Fruit fly (Drosophila melanogaster) whole organism, wandering third instar larva: ENCODE results near the gene CG12123.

Experiments
- CrebA ChIP-seq: fragments of 200-800 bp; sonication (Bioruptor generic); optimal IDR thresholded peaks from 2 replicates; lab custom pipeline; 2016; ENCODE audit warnings: missing biosample characterization, mild to moderate bottlenecking, missing genetic modification characterization, borderline replicate concordance
- Dfd ChIP-seq: fragments of >200 bp; optimal IDR thresholded peaks from 2 replicates; lab custom pipeline; 2017; ENCODE audit warnings: missing biosample characterization, missing genetic modification characterization
- Dif ChIP-seq: fragments of 200-275, 200-300 bp; sonication (Bioruptor generic); optimal IDR thresholded peaks from 2 replicates; lab custom pipeline; 2018; ENCODE audit warnings: missing biosample characterization, missing genetic modification characterization; ENCODE audit not compliant: partially characterized antibody
- GATAd ChIP-seq: sonication (Bioruptor generic); optimal IDR thresholded peaks from 2 replicates; lab custom pipeline; 2016; ENCODE audit warnings: missing biosample characterization, missing genetic modification characterization
- HLH106 ChIP-seq: fragments of 200-800 bp; optimal IDR thresholded peaks from 3 replicates; lab custom pipeline; 2019; ENCODE audit warnings: missing biosample characterization, mild to moderate bottlenecking, missing genetic modification characterization, moderate library complexity
- Hnf4 ChIP-seq: fragments of 200-800 bp; sonication (Bioruptor generic); optimal IDR thresholded peaks from 2 replicates; lab custom pipeline; 2016; ENCODE audit warnings: missing biosample characterization, mild to moderate bottlenecking, missing genetic modification characterization
- Hr78 ChIP-seq: fragments of >200 bp; optimal IDR thresholded peaks from 2 replicates; lab custom pipeline; 2017; ENCODE audit warnings: missing biosample characterization, missing genetic modification characterization
- Hr83 ChIP-seq: fragments of 200-300 bp; sonication (Bioruptor generic); optimal IDR thresholded peaks from 2 replicates; lab custom pipeline; 2016; ENCODE audit warnings: missing biosample characterization, mild to moderate bottlenecking, missing genetic modification characterization, moderate library complexity; ENCODE audit not compliant: poor library complexity, severe bottlenecking
- Myc ChIP-seq: fragments of >200 bp; optimal IDR thresholded peaks from 2 replicates; lab custom pipeline; 2017
- N ChIP-seq: fragments of >200 bp; optimal IDR thresholded peaks from 2 replicates; lab custom pipeline; 2018; ENCODE audit warnings: missing biosample characterization, missing external identifiers, missing genetic modification characterization
- OdsH ChIP-seq: fragments of 200-800 bp; sonication (Bioruptor generic); optimal IDR thresholded peaks from 2 replicates; lab custom pipeline; 2016; ENCODE audit warnings: missing biosample characterization, mild to moderate bottlenecking, missing genetic modification characterization
- Rel ChIP-seq, 2 experiments: fragments of 200-800 bp; sonication (Bioruptor generic) in 1 of 2; optimal IDR thresholded peaks; 2 replicates in 1 of 2; 3 replicates in 1 of 2; lab custom pipeline; 2016 to 2019; ENCODE audit warnings: mild to moderate bottlenecking in 2 of 2, missing biosample characterization in 2 of 2, missing genetic modification characterization in 2 of 2, moderate library complexity in 1 of 2
- Sp1 ChIP-seq: fragments of 200-800 bp; sonication (Bioruptor generic); optimal IDR thresholded peaks from 3 replicates; lab custom pipeline; 2019; ENCODE audit warnings: missing biosample characterization, mild to moderate bottlenecking, missing genetic modification characterization, moderate library complexity
- Vsx2 ChIP-seq: fragments of 200-300, 225-300 bp; sonication (Bioruptor generic); optimal IDR thresholded peaks from 2 replicates; lab custom pipeline; 2018; ENCODE audit warnings: missing biosample characterization, missing genetic modification characterization; ENCODE audit not compliant: partially characterized antibody
- br ChIP-seq: fragments of 200-800 bp; sonication (Bioruptor generic); optimal IDR thresholded peaks from 2 replicates; lab custom pipeline; 2016; ENCODE audit warnings: missing biosample characterization, missing genetic modification characterization
- brk ChIP-seq: fragments of 200-800 bp; sonication (Bioruptor generic); optimal IDR thresholded peaks from 2 replicates; lab custom pipeline; 2016; ENCODE audit warnings: missing biosample characterization, mild to moderate bottlenecking, missing genetic modification characterization
- dl ChIP-seq, 2 experiments: fragments of 175-275, 200-275 bp in 1 of 2; fragments of 200-275 bp in 1 of 2; sonication (Bioruptor generic); optimal IDR thresholded peaks; lab custom pipeline; 2018; ENCODE audit warnings: mild to moderate bottlenecking in 2 of 2, missing biosample characterization in 2 of 2, missing genetic modification characterization in 2 of 2, moderate library complexity in 2 of 2; ENCODE audit not compliant: partially characterized antibody in 2 of 2, insufficient read depth in 1 of 2
- dmrt93B ChIP-seq: fragments of 200-800 bp; sonication (Bioruptor generic); optimal IDR thresholded peaks from 2 replicates; lab custom pipeline; 2018; ENCODE audit warnings: missing biosample characterization, mild to moderate bottlenecking, missing genetic modification characterization
- dsf ChIP-seq: sonication (Bioruptor generic); optimal IDR thresholded peaks from 2 replicates; lab custom pipeline; 2016; ENCODE audit warnings: missing biosample characterization, missing genetic modification characterization, borderline replicate concordance
- ey ChIP-seq: fragments of 200-800 bp; sonication (Bioruptor generic); optimal IDR thresholded peaks from 2 replicates; lab custom pipeline; 2016; ENCODE audit warnings: missing biosample characterization, missing genetic modification characterization
- foxo ChIP-seq, 2 experiments: fragments of 200-800 bp; sonication (Bioruptor generic); optimal IDR thresholded peaks; 2 replicates in 1 of 2; 3 replicates in 1 of 2; lab custom pipeline; 2016 to 2017; ENCODE audit warnings: missing biosample characterization in 2 of 2, missing genetic modification characterization in 2 of 2
- fru ChIP-seq: fragments of 200-800 bp; sonication (Bioruptor generic); optimal IDR thresholded peaks from 3 replicates; lab custom pipeline; 2016; ENCODE audit warnings: missing biosample characterization, mild to moderate bottlenecking, missing genetic modification characterization
- h ChIP-seq: fragments of 200-800 bp; sonication (Bioruptor generic); optimal IDR thresholded peaks from 3 replicates; lab custom pipeline; 2016; ENCODE audit warnings: missing biosample characterization, mild to moderate bottlenecking, missing genetic modification characterization
- jim ChIP-seq: fragments of 175-275, 200-325 bp; sonication (Bioruptor generic); optimal IDR thresholded peaks from 2 replicates; lab custom pipeline; 2016; ENCODE audit warnings: missing biosample characterization, mild to moderate bottlenecking, missing genetic modification characterization
- lola ChIP-seq: fragments of >200 bp; optimal IDR thresholded peaks from 2 replicates; lab custom pipeline; 2017; ENCODE audit warnings: missing biosample characterization, missing genetic modification characterization
- pan ChIP-seq: fragments of >200 bp; optimal IDR thresholded peaks from 2 replicates; lab custom pipeline; 2017
- psq ChIP-seq: fragments of 200-800 bp; sonication (Bioruptor generic); optimal IDR thresholded peaks from 3 replicates; lab custom pipeline; 2017; ENCODE audit warnings: missing biosample characterization, mild to moderate bottlenecking, missing genetic modification characterization, moderate library complexity
- rgr ChIP-seq: fragments of 200-800 bp; sonication (Bioruptor generic); optimal IDR thresholded peaks from 3 replicates; lab custom pipeline; 2016; ENCODE audit warnings: missing biosample characterization, mild to moderate bottlenecking, missing genetic modification characterization
- sage ChIP-seq: fragments of 200-800 bp; sonication (Bioruptor generic); optimal IDR thresholded peaks from 2 replicates; lab custom pipeline; 2016; ENCODE audit warnings: missing biosample characterization, mild to moderate bottlenecking, missing genetic modification characterization
- sv ChIP-seq: fragments of 200-800 bp; sonication (Bioruptor generic); optimal IDR thresholded peaks from 3 replicates; lab custom pipeline; 2016; ENCODE audit warnings: missing biosample characterization, missing genetic modification characterization
- tai ChIP-seq: sonication (Bioruptor generic); optimal IDR thresholded peaks from 2 replicates; lab custom pipeline; 2016; ENCODE audit warnings: missing biosample characterization, missing genetic modification characterization
- usp ChIP-seq: fragments of >200 bp; optimal IDR thresholded peaks from 2 replicates; lab custom pipeline; 2017; ENCODE audit warnings: missing biosample characterization, missing genetic modification characterization

The CG12123 gene

DNA sequence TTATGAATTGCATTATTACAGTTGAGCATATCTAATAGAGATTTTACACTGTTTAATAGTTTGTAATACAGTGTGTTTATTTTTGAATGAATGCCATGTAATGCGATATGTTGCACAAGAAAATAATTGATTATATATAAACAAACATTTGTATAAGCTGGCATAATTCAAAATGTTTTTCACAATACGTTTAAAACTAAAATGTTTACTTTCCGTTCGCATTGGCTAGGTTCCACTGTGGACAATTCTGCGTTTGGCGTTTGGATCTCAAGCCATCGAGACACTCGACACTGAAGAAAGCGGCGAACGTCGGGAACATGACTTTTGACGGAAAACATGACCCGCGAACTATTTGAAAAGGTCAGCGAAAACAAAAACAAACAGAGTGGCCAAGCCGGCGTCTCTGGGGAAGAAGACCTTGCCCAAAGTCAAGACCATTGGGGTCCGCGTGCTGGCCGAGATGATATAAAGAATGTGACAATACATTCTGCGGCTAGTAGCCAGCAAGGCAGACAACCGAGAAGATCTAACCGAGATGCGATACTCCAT lies 31.3 kb upstream of the CG12123 start, which contains the start of gene Cp7Fb:
Cp7Fb (plus strand) TSS at position 499 of the 549 bp plus-strand sequence.
- no peak for TF ChIP-seq Hr78
- no peak for TF ChIP-seq Dif (GFP tag; lab: Kevin White, UChicago)
- TF ChIP-seq Rel (GFP tag; optimal IDR thresholded peaks at IDR 0.05; lab: Kevin White, UChicago) = no peak
- no peak for TF ChIP-seq Rel (tag; optimal IDR thresholded peaks at IDR 0.05; lab: Kevin White, UChicago)
- TF ChIP-seq dl (GFP tag; optimal IDR thresholded peaks at IDR 0.05; lab: Kevin White, UChicago; ENCODE audit: insufficient read depth in 1 of 2, partially characterized antibody in 2 of 2) = no peak
- no peak for TF ChIP-seq Sp1 (GFP tag; lab: Kevin White, UChicago)
- TF ChIP-seq lola = no peak
- TF ChIP-seq dmrt93B (GFP tag; lab: Kevin White, UChicago) = no peak
- no peak for TF ChIP-seq pan (lab: Kevin White, UChicago)
- TF ChIP-seq Dfd = no peak
- no peak for TF ChIP-seq sage
- no peak for TF ChIP-seq HLH106 (tag; lab: Kevin White, UChicago)
- TF ChIP-seq br (GFP tag; lab: Kevin White, UChicago) = no peak

DNA sequence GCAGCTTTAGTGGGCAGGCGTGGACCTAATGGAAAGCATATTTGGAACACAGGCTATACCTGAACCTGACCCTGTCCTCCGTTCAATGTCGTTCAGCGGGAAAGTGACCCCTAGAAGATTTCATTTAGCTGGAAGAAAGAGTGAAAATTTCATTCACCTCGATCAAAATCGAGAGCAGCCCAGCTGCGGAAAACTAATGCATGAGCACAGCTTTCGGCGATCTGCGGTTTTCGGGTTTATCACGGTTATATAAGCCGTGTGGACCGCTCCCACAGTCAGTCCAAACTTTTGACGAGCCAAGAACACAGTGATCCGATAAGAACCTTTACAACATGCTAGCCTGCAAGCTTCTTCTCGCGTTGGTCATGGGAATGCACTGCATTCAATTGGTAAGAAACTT lies 28.4 kb upstream of the CG12123 start, which contains the start of gene Cp7Fa:
Cp7Fa (plus strand) TSS at position 301 of the 400 bp plus-strand sequence.
- no peak for TF ChIP-seq Rel (GFP tag; optimal IDR thresholded peaks at IDR 0.05; lab: Kevin White, UChicago)
- TF ChIP-seq Rel (tag; optimal IDR thresholded peaks at IDR 0.05; lab: Kevin White, UChicago) = no peak
- TF ChIP-seq CrebA = no peak
- no peak for TF ChIP-seq OdsH (GFP tag; lab: Kevin White, UChicago)
- no peak for TF ChIP-seq dsf (GFP tag; lab: Kevin White, UChicago)
- TF ChIP-seq fru (GFP tag; lab: Kevin White, UChicago) = no peak
- TF ChIP-seq ey = no peak
- no peak for TF ChIP-seq Hr83 (GFP tag; lab: Kevin White, UChicago)
- no peak for TF ChIP-seq jim
- no peak for TF ChIP-seq N (GFP tag; lab: Kevin White, UChicago)
- no peak for TF ChIP-seq Hr78
- TF ChIP-seq GATAd = no peak
- no peak for TF ChIP-seq dmrt93B (GFP tag; lab: Kevin White, UChicago)
- no peak for TF ChIP-seq usp (GFP tag; lab: Kevin White, UChicago)
- no peak for TF ChIP-seq Hnf4 (GFP tag; lab: Kevin White, UChicago)
- TF ChIP-seq brk = no peak

DNA sequence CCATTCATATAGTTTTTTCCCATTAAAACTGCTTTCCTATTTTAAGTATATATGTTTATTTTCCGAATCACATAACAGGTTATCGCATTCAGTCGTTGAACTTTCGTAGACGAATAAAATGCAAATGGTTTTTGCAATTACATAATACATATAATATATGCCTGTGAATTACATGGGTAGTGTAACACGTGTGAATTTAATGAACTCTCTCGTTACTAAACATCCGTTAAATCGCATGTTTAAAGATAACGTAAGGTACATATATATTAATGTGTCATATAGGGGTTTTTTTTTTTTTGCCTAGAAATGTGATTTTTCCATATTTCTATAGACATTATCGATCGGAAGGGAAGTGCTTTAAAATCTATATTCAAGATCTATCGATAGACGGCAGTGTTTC lies 27.5 kb upstream of the CG12123 start:
- TF ChIP-seq tai = no peak
- TF ChIP-seq rgr (GFP tag; lab: Kevin White, UChicago) = no peak
- no peak for TF ChIP-seq Rel (GFP tag; optimal IDR thresholded peaks at IDR 0.05; lab: Kevin White, UChicago)
- peak; percentile 84 for TF ChIP-seq Rel (tag; optimal IDR thresholded peaks at IDR 0.05; lab: Kevin White, UChicago)

DNA sequence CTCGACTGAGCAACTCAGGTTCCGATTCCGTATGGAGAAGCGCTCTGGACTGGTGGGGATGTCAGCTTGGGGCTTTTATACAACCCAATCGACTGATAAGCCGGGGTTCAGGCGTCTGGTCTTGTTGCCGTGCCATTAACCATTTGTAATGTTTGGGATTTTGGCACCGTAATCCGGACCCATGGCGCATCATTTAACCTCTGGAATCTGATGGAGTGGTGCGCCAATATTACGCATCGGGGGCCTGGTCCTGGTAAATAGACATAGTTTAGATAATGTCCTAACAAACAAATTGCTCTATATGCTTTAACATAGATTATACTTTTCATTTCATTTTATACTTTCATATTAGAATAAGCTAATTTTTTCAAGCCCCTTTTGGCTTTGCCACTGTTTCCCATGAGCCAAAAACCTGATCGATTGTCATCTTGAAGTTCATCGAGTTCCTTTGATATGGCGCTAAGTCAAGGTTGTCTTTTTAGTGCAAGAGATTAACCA lies 26.9 kb upstream of the CG12123 start, which contains the start of gene CG12116:
CG12116 (minus strand) TSS at position 51 of the 498 bp plus-strand sequence.
- TF ChIP-seq Rel (GFP tag; optimal IDR thresholded peaks at IDR 0.05; lab: Kevin White, UChicago) = no peak
- peak; percentile 80 for TF ChIP-seq Rel (tag; optimal IDR thresholded peaks at IDR 0.05; lab: Kevin White, UChicago)
- TF ChIP-seq Vsx2 = no peak
- peak; percentile 35 for TF ChIP-seq HLH106 (tag; lab: Kevin White, UChicago)
- peak; percentile 64 for TF ChIP-seq h
- no peak for TF ChIP-seq jim
- no peak for TF ChIP-seq dl (GFP tag; optimal IDR thresholded peaks at IDR 0.05; lab: Kevin White, UChicago; ENCODE audit: insufficient read depth in 1 of 2, partially characterized antibody in 2 of 2)
- peak; percentile 71 for TF ChIP-seq ey
- TF ChIP-seq OdsH (GFP tag; lab: Kevin White, UChicago) = peak; percentile 62
- TF ChIP-seq fru (GFP tag; lab: Kevin White, UChicago) = peak; percentile 65
- peak in 1 of 2 experiments; percentile 61 for TF ChIP-seq foxo (GFP tag; optimal IDR thresholded peaks at IDR 0.05; lab: Kevin White, UChicago)
- TF ChIP-seq br (GFP tag; lab: Kevin White, UChicago) = peak; percentile 53
- TF ChIP-seq sage = no peak
- TF ChIP-seq rgr (GFP tag; lab: Kevin White, UChicago) = peak; percentile 66
- TF ChIP-seq brk = no peak
- TF ChIP-seq Hnf4 (GFP tag; lab: Kevin White, UChicago) = peak; percentile 42
- TF ChIP-seq CrebA = no peak
- peak; percentile 9 for TF ChIP-seq psq (GFP tag; lab: Kevin White, UChicago)
- no peak for TF ChIP-seq sv (GFP tag; lab: Kevin White, UChicago)
- no peak for TF ChIP-seq Myc (lab: Kevin White, UChicago)
